Worm (Caenorhabditis elegans) whole organism, early embryonic: Measurements from ENCODE around the gene F35D2.2.

Experiments
- B0310.2 ChIP-seq: sonication (generic microtip); optimal IDR thresholded peaks from 2 replicates; lab custom pipeline; 2016; ENCODE audit warnings: mild to moderate bottlenecking, missing genetic modification characterization, missing compliant biosample characterization
- F13C5.2 ChIP-seq: sonication (generic microtip); optimal IDR thresholded peaks from 2 replicates; lab custom pipeline; 2017; ENCODE audit warnings: mild to moderate bottlenecking, missing genetic modification characterization, inconsistent platforms, missing compliant biosample characterization
- aly-1 ChIP-seq: sonication (generic microtip); optimal IDR thresholded peaks from 2 replicates; lab custom pipeline; 2016; ENCODE audit warnings: missing genetic modification characterization, missing compliant biosample characterization
- ama-1 ChIP-seq: fragments of 150-350 bp; optimal IDR thresholded peaks from 2 replicates; lab custom pipeline; 2014
- ceh-13 ChIP-seq: fragments of 200-800 bp; sonication (Bioruptor generic); optimal IDR thresholded peaks from 2 replicates; lab custom pipeline; 2018; ENCODE audit warnings: mild to moderate bottlenecking, missing genetic modification characterization, missing compliant biosample characterization
- ceh-36 ChIP-seq: sonication (generic microtip); optimal IDR thresholded peaks from 2 replicates; lab custom pipeline; 2016; ENCODE audit warnings: missing genetic modification characterization, inconsistent platforms, missing compliant biosample characterization
- ets-7 ChIP-seq: sonication (generic microtip); optimal IDR thresholded peaks from 2 replicates; lab custom pipeline; 2016; ENCODE audit warnings: missing genotype, missing genetic modification characterization, missing compliant biosample characterization
- flt-1 ChIP-seq: fragments of 200-800 bp; sonication (Bioruptor generic); IDR thresholded peaks from 2 replicates; pipeline ENCODE4 v1.3.6; 2022; ENCODE audit warnings: missing genetic modification characterization, missing compliant biosample characterization
- hmbx-1 ChIP-seq: sonication (generic microtip); optimal IDR thresholded peaks from 2 replicates; lab custom pipeline; 2016; ENCODE audit warnings: mild to moderate bottlenecking, missing genetic modification characterization, missing compliant biosample characterization
- hmg-4 ChIP-seq: fragments of 200-800 bp; sonication (Bioruptor generic); optimal IDR thresholded peaks from 2 replicates; lab custom pipeline; 2018; ENCODE audit warnings: mild to moderate bottlenecking, missing genetic modification characterization, missing compliant biosample characterization
- hnd-1 ChIP-seq: sonication (generic microtip); optimal IDR thresholded peaks from 2 replicates; lab custom pipeline; 2016; ENCODE audit warnings: missing genetic modification characterization, missing compliant biosample characterization
- pes-1 ChIP-seq: fragments of 200-800 bp; sonication (Bioruptor generic); IDR thresholded peaks from 2 replicates; pipeline ENCODE4 v1.3.6; 2022; ENCODE audit warnings: missing genetic modification reagents, missing genetic modification characterization, missing compliant biosample characterization
- scrt-1 ChIP-seq: fragments of 200-800 bp; sonication (Bioruptor generic); IDR thresholded peaks from 2 replicates; pipeline ENCODE4 v1.3.6; 2022; ENCODE audit warnings: missing genetic modification characterization, missing compliant biosample characterization
- sea-1 ChIP-seq: fragments of 200-800 bp; sonication (Bioruptor generic); conservative IDR thresholded peaks from 2 replicates; pipeline ENCODE4 v1.3.6; 2022; ENCODE audit warnings: missing genetic modification characterization, missing compliant biosample characterization
- tbx-11 ChIP-seq: fragments of 200-800 bp; sonication (Bioruptor generic); IDR thresholded peaks from 2 replicates; pipeline ENCODE4 v1.3.6; 2022; ENCODE audit warnings: missing genetic modification characterization, missing compliant biosample characterization
- tbx-37 ChIP-seq: fragments of 200-800 bp; sonication (Bioruptor generic); conservative IDR thresholded peaks from 2 replicates; pipeline ENCODE4 v1.3.6; 2022; ENCODE audit warnings: missing genetic modification reagents, missing genetic modification characterization, missing compliant biosample characterization
- tra-4 ChIP-seq: sonication (generic microtip); optimal IDR thresholded peaks from 2 replicates; lab custom pipeline; 2017; ENCODE audit warnings: missing genetic modification characterization, missing compliant biosample characterization

F35D2.2 gene

DNA sequence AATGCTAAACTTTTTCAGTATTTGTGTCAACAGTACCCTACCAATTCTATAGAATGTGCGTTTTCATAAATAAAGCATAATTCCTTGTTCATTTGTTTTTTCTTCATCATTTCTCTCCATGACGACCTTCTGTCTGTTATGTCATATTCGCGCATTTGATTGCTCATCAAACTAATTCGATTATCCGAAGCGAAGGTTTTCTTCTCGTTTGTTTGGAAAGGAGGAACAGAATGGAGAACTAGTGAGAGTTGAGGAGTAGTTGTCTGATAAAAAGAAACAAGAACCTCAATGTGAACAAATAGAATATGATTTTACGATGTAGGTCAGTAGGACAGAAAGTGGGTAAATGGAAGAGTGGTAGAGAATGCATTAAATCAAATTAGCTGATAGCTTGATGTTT is 11.6 kb upstream of the F35D2.2 start:
- no peak for TF ChIP-seq B0310.2 (tag; lab: Kevin White, UChicago)
- TF ChIP-seq tra-4 (tag; lab: Kevin White, UChicago) = no peak
- no peak for TF ChIP-seq ceh-36 (tag; lab: Kevin White, UChicago)
- TF ChIP-seq hmg-4 = no peak
- no peak for TF ChIP-seq ets-7 (tag; lab: Kevin White, UChicago)
- TF ChIP-seq ceh-13 = no peak
- TF ChIP-seq tbx-11 (GFP tag; lab: Robert Waterston, UW) = no peak
- TF ChIP-seq pes-1 (GFP tag; lab: Robert Waterston, UW) = no peak

DNA sequence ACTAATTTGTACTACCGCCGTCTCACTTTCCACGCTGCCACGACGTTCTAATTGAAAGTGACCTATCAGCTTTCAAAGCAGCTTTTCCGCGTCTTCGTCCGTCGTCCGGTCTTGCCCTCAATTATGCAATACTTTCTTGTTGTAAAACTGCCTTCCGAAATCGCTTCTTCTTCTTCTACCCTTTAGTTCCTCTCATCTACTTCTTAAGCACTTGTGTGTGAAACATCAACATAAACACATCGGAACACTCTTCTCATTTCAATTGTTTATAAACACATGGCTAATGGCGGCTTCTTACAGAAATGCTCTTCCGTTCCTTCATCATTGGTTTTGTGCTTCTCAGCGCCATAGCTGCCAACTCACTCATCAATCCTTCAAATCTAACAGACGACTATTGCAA is 3.9 kb upstream of the F35D2.2 start, which contains the start of gene F35D2.3:
F35D2.3 (plus strand) TSS at position 301 of the 400 bp plus-strand sequence.
- TF ChIP-seq scrt-1 (GFP tag; lab: Robert Waterston, UW) = no peak
- no peak for TF ChIP-seq ceh-13
- no peak for TF ChIP-seq tbx-11 (GFP tag; lab: Robert Waterston, UW)

DNA sequence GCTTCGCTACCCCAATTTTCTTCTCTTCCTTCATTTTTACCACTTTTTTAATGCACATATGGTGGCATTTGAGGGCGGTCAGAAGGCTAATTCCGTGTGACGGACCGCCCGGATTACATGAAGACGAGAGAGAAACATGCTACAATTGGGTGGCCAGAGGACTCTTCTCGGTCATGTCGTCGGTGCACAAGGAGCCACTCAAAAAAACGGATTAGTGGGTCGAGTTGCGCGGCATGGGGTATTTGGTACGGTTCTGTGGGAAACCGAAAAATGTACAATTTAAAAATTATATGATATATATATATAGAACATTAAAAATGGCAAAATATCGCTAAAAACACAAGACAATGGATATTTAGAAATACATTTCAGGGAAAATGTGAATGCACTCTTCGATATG is 3.4 kb upstream of the F35D2.2 start:
- no peak for TF ChIP-seq hnd-1 (tag; lab: Kevin White, UChicago)
- TF ChIP-seq ceh-36 (tag; lab: Kevin White, UChicago) = peak; percentile 62

DNA sequence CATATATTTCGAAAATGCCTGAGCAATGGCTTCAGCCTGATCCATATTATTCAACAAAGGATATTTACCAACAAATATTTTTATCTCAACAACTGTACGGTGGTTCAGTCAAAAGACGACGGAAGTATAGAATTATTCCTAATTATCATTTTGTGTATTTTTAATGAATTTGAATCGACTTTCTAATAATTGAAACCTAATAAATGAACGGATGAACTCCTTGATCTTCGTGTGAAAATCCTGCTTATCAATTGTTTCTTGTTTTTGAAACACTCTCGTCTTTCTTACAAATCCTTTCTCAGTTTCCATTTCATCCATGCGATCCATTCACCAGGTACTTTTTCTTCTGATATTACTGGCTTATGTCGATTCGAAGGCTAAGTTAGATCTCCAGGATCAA is 1.4 kb downstream of the F35D2.2 start, which contains the start of gene F35D2.1:
F35D2.1 (plus strand) TSS at position 301 of the 400 bp plus-strand sequence.
- TF ChIP-seq tbx-11 (GFP tag; lab: Robert Waterston, UW) (no peak), tbx-37 (GFP tag; lab: Robert Waterston, UW) (no peak), ceh-13 (no peak), ama-1 (lab: Kevin White, UChicago) (no peak), aly-1 (tag; lab: Kevin White, UChicago) (no peak), sea-1 (GFP tag; lab: Robert Waterston, UW) (no peak), F13C5.2 (no peak)

DNA sequence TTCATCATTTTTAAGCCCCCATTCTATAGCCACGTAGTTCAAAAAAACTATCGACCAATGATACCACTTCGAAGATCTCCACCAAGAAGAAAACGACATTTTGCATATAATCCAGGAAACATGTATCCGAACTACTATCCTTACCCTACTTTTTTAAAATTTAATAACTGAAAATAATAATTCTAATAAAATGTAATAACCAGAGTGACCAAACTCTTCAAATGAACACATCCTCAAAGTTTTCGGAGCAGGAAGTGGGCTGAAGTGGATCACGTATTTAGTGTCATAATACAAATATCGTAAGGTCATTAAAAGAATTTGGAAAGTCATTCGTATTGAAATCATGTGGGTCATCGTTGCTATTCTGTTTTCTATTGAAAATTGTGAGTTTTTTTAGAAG is 3.2 kb downstream of the F35D2.2 start, which contains the start of gene F35D2.6:
F35D2.6 (plus strand) TSS at position 301 of the 400 bp plus-strand sequence.
- TF ChIP-seq tbx-11 (GFP tag; lab: Robert Waterston, UW) (no peak), ama-1 (lab: Kevin White, UChicago) (no peak), hmg-4 (no peak), aly-1 (tag; lab: Kevin White, UChicago) (no peak), sea-1 (GFP tag; lab: Robert Waterston, UW) (no peak)

DNA sequence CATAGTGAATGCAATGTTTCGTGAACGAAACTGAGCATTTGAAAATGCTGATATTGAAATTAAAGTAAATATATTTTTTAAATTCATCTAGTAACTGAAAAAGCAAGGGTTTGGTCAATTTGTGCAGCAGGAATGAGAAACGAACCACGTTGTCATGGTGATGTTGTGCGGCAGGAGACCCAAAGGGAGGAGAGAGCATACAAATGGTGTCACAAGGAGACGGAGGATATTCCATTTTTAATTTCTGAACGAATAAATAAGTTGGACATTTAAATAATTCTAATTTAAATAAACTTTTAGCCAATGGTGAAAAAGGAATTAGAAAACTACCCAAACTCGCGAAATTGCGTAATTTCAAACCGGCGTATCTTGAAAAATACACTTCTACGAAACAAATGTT is 9.3 kb downstream of the F35D2.2 start, which contains the start of gene mks-3:
mks-3 (minus strand) TSS at position 101 of the 400 bp plus-strand sequence.
- TF ChIP-seq tbx-11 (GFP tag; lab: Robert Waterston, UW) (no peak), tbx-37 (GFP tag; lab: Robert Waterston, UW) (no peak), hnd-1 (tag; lab: Kevin White, UChicago) (no peak)

DNA sequence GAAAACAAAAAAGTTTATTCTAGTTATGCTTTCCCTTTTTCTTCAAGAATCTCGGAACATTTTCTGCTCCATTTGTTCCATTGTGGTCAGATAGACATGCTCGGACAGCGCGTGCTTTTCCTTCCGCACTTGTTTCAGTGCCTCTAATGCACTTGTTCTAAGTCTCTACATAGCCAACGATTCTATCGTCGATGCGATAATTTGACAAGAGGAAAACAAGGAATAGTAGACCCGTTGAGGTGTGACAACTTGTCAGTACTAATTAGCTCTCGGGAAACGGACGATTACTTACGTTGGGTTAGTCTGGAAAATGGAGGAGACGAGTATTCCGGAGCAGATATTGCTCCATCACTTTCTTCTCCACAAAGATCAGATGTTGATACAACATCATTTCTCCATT is 14.1 kb downstream of the F35D2.2 start:
- no peak for TF ChIP-seq tbx-37 (GFP tag; lab: Robert Waterston, UW)
- TF ChIP-seq scrt-1 (GFP tag; lab: Robert Waterston, UW) = no peak
- no peak for TF ChIP-seq aly-1 (tag; lab: Kevin White, UChicago)
- no peak for TF ChIP-seq ama-1 (lab: Kevin White, UChicago)
- no peak for TF ChIP-seq tra-4 (tag; lab: Kevin White, UChicago)
- no peak for TF ChIP-seq B0310.2 (tag; lab: Kevin White, UChicago)
- no peak for TF ChIP-seq sea-1 (GFP tag; lab: Robert Waterston, UW)
- TF ChIP-seq hnd-1 (tag; lab: Kevin White, UChicago) = no peak
- TF ChIP-seq ceh-13 = no peak
- no peak for TF ChIP-seq hmbx-1
- TF ChIP-seq F13C5.2 = no peak
- no peak for TF ChIP-seq hmg-4
- no peak for TF ChIP-seq flt-1
- no peak for TF ChIP-seq tbx-11 (GFP tag; lab: Robert Waterston, UW)
- TF ChIP-seq ceh-36 (tag; lab: Kevin White, UChicago) = no peak
- TF ChIP-seq ets-7 (tag; lab: Kevin White, UChicago) = no peak
- TF ChIP-seq pes-1 (GFP tag; lab: Robert Waterston, UW) = no peak

DNA sequence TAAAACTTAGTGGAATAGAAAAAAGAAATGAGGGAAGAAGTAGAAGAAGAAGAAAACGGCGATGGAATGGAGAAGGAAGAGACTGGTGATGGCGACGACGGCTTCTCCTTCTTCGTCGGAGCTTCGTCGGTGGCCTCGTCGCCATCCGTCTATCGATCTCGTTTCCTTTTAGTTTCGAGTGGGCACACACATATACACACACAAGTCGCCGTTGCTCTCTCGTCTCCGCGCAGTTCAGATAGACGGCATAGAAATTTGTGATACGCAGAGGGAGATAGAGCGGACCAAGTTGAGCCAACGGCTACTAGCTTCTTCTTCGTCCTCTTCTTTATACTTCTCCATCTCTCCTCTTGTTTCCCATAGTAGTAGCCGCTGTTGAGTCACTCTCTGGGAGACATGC is 19.0 kb downstream of the F35D2.2 start:
- TF ChIP-seq F13C5.2 (no peak), B0310.2 (tag; lab: Kevin White, UChicago) (no peak), hmg-4 (peak; percentile 26), tbx-11 (GFP tag; lab: Robert Waterston, UW) (no peak), hmbx-1 (no peak), flt-1 (no peak), ets-7 (tag; lab: Kevin White, UChicago) (no peak), ama-1 (lab: Kevin White, UChicago) (no peak), ceh-13 (no peak), tbx-37 (GFP tag; lab: Robert Waterston, UW) (no peak), ceh-36 (tag; lab: Kevin White, UChicago) (no peak), hnd-1 (tag; lab: Kevin White, UChicago) (no peak), scrt-1 (GFP tag; lab: Robert Waterston, UW) (0 out of 2 replicates have a peak, but pooled peaks have one; percentile 28), aly-1 (tag; lab: Kevin White, UChicago) (no peak), sea-1 (GFP tag; lab: Robert Waterston, UW) (no peak), tra-4 (tag; lab: Kevin White, UChicago) (no peak), pes-1 (GFP tag; lab: Robert Waterston, UW) (no peak)
